Worm (Caenorhabditis elegans): ENCODE measurements around the gene tsr-2.

- TF ChIP-seq F13H6.1 (tag; optimal IDR thresholded peaks at IDR 0.05) (no peak), R02D3.7 (tag; optimal IDR thresholded peaks at IDR 0.05) (no peak), sma-3 (GFP tag; optimal IDR thresholded peaks at IDR 0.05) (no peak), ama-1 (optimal IDR thresholded peaks at IDR 0.05) (no peak), ZK546.5 (tag; optimal IDR thresholded peaks at IDR 0.05) (no peak), nhr-12 (tag; optimal IDR thresholded peaks at IDR 0.05) (no peak)
Measured at ce11 chrIV:16706950-16707349, 50.5 kb downstream of the tsr-2 start.
